Worm (Caenorhabditis elegans): ENCODE data around the gene hip-1.

Gene hip-1

DNA sequence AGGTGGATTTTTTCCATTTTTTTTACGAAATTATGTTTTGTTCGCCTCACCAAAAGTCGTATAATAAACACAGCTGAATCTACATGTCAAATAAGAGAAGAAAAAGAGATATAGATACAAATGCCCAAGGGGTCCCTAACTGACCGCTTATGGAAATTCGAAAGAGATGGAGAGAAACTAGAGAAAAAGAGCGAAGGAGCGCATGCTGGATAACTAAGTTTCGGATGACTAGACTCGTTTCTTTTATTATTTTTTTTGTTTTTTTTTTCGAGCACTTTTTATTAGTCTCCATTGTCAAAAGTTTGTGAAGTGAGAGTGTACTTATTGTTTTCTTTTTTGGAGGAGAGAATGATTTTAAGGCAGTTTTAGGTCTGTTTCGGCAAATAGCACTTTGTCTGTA, 15.4 kb upstream of the hip-1 start:
- TF ChIP-seq ztf-1 (GFP tag; conservative IDR thresholded peaks at IDR 0.05) (no peak), nhr-11 (tag; optimal IDR thresholded peaks at IDR 0.05) (no peak), lsy-2 (tag; optimal IDR thresholded peaks at IDR 0.05) (peak in 1 of 2 experiments; percentile 46), unc-55 (GFP tag; optimal IDR thresholded peaks at IDR 0.05) (peak; percentile 5), lin-11 (tag; optimal IDR thresholded peaks at IDR 0.05) (no peak), F13H6.1 (tag; optimal IDR thresholded peaks at IDR 0.05) (peak; percentile 31), mdl-1 (tag; optimal IDR thresholded peaks at IDR 0.05) (peak in 1 of 2 experiments; percentile 35), ztf-11 (tag; optimal IDR thresholded peaks at IDR 0.05) (no peak), ceh-82 (tag; optimal IDR thresholded peaks at IDR 0.05) (no peak), ceh-16 (tag; optimal IDR thresholded peaks at IDR 0.05) (no peak), C34F6.9 (tag; optimal IDR thresholded peaks at IDR 0.05) (peak; percentile 51), sma-3 (GFP tag; optimal IDR thresholded peaks at IDR 0.05) (no peak)

DNA sequence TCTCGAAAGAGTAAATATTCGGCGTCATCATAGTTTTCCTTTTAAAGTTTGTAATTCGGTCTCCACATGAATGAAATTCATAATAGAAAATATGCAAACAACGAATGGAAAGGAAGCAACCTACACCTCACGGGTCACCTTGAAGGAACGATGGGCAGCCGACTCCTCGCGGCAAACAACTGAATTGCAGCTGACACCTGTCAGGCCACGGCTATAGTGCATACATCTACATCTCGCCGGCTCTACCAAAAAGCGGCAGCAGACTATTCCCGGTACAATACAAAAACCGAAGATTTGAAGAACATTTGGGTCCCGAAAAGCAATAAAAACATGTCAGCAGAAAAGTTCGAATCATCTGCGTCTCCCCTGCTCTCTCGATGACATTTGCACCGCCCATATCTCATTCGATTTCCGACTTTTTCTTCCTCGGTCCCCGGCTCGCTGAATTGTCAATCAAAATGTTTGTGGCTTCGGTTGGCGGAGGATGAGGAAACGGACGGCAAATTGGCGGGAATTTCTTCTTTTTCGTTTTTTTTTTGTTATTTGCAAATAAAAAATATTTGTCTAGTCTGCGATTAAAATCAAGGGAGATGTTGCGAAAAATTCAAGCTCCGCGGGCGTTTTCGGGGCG, 13.6 kb upstream of the hip-1 start:
- peak; percentile 6 for TF ChIP-seq F13H6.1 (tag; optimal IDR thresholded peaks at IDR 0.05)
- TF ChIP-seq mdl-1 (tag; optimal IDR thresholded peaks at IDR 0.05): no peak
- peak in 1 of 2 experiments; percentile 30 for TF ChIP-seq lsy-2 (tag; optimal IDR thresholded peaks at IDR 0.05)
- TF ChIP-seq nhr-129 (tag; optimal IDR thresholded peaks at IDR 0.05): peak; percentile 10
- TF ChIP-seq mbf-1 (tag; optimal IDR thresholded peaks at IDR 0.05): no peak
- no peak for TF ChIP-seq Y55F3AM.14 (GFP tag; optimal IDR thresholded peaks at IDR 0.05)
- TF ChIP-seq C34F6.9 (tag; optimal IDR thresholded peaks at IDR 0.05): peak; percentile 48
- peak; percentile 19 for TF ChIP-seq zag-1 (tag; optimal IDR thresholded peaks at IDR 0.05)
- TF ChIP-seq snpc-4 (tag; optimal IDR thresholded peaks at IDR 0.05): peak; percentile 59
- no peak for TF ChIP-seq unc-55 (GFP tag; optimal IDR thresholded peaks at IDR 0.05)
- TF ChIP-seq sma-9 (GFP tag; optimal IDR thresholded peaks at IDR 0.05): peak; percentile 4
- TF ChIP-seq sma-9 (tag; optimal IDR thresholded peaks at IDR 0.05): no peak
- TF ChIP-seq R02D3.7 (tag; optimal IDR thresholded peaks at IDR 0.05): no peak

DNA sequence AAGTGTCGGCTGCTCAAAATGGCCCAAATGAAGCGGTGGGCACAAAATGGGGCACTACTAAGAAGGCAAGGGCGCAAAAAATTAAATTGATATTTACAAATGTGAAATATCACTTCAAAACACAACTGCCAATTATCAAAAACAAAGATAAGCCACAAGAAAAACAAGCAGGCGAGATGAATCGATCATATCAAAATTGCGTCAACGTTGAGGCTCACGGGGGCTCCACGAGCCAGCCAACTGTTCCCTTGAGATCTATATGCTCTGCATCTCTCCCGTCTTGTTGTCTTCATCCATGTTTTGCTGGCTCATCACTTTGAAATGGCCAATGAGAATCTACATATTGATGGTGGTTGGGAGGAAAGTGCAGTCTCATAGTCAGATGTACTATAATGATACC, 12.9 kb upstream of the hip-1 start:
- TF ChIP-seq C34F6.9 (tag; optimal IDR thresholded peaks at IDR 0.05) (no peak), nhr-11 (tag; optimal IDR thresholded peaks at IDR 0.05) (no peak), crh-2 (tag; optimal IDR thresholded peaks at IDR 0.05) (peak; percentile 17), fos-1 (tag; optimal IDR thresholded peaks at IDR 0.05) (no peak), ama-1 (optimal IDR thresholded peaks at IDR 0.05) (no peak), lin-13 (GFP tag; optimal IDR thresholded peaks at IDR 0.05) (no peak), snpc-4 (tag; optimal IDR thresholded peaks at IDR 0.05) (no peak), Y55F3AM.14 (GFP tag; optimal IDR thresholded peaks at IDR 0.05) (no peak), unc-62 (GFP tag; optimal IDR thresholded peaks at IDR 0.05) (no peak), egl-27 (tag; optimal IDR thresholded peaks at IDR 0.05) (no peak), elt-3 (tag; optimal IDR thresholded peaks at IDR 0.05) (no peak), R02D3.7 (tag; optimal IDR thresholded peaks at IDR 0.05) (no peak), mab-5 (tag; optimal IDR thresholded peaks at IDR 0.05) (peak; percentile 35), F13H6.1 (tag; optimal IDR thresholded peaks at IDR 0.05) (no peak), nhr-12 (tag; optimal IDR thresholded peaks at IDR 0.05) (no peak), ztf-4 (tag; optimal IDR thresholded peaks at IDR 0.05) (no peak), alr-1 (tag; optimal IDR thresholded peaks at IDR 0.05) (no peak), peb-1 (tag; optimal IDR thresholded peaks at IDR 0.05) (no peak), sma-9 (GFP tag; optimal IDR thresholded peaks at IDR 0.05) (peak; percentile 4), sma-9 (tag; optimal IDR thresholded peaks at IDR 0.05) (no peak), ceh-16 (tag; optimal IDR thresholded peaks at IDR 0.05) (no peak), nhr-23 (tag; optimal IDR thresholded peaks at IDR 0.05) (no peak), ztf-11 (tag; optimal IDR thresholded peaks at IDR 0.05) (no peak), nhr-129 (tag; optimal IDR thresholded peaks at IDR 0.05) (peak; percentile 21), ztf-1 (GFP tag; conservative IDR thresholded peaks at IDR 0.05) (no peak), zag-1 (tag; optimal IDR thresholded peaks at IDR 0.05) (no peak), lsy-2 (tag; optimal IDR thresholded peaks at IDR 0.05) (peak in 1 of 2 experiments; percentile 17)

DNA sequence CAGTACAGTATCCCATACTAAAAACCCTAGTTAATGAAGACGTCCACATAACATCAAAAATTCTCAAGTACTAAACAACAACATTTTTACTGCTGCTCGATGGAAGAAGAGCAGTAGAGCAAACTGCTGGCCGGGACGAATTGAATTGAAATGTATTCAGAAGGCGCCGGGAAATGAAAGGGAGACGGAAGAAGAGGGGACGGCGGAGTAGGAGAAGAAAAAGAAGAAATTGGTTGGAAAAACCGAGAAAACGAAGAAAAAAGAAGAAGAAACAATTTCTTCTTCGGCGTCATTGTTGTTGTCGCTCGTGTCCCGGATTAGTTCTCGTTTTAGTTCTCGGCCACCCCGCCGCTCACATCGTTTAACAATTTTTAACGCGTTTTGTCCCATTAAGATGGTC, 11.5 kb upstream of the hip-1 start:
- TF ChIP-seq lin-13 (GFP tag; optimal IDR thresholded peaks at IDR 0.05) (no peak), unc-55 (GFP tag; optimal IDR thresholded peaks at IDR 0.05) (peak; percentile 12), dmd-4 (tag; optimal IDR thresholded peaks at IDR 0.05) (no peak), nhr-10 (tag; optimal IDR thresholded peaks at IDR 0.05) (no peak)
